Fruit fly (Drosophila melanogaster): ENCODE data around the gene CG9673.

dm6 chrX:16740606-16741005 lies 36.9 kb upstream of the CG9673 start, which contains the start of gene CG32568:
- TF ChIP-seq Myc (optimal IDR thresholded peaks at IDR 0.05) (no peak), psq (optimal IDR thresholded peaks at IDR 0.05) (no peak), h (optimal IDR thresholded peaks at IDR 0.05) (no peak), ttk (optimal IDR thresholded peaks at IDR 0.05) (no peak), insv (optimal IDR thresholded peaks at IDR 0.05) (no peak), Sin3A (optimal IDR thresholded peaks at IDR 0.05) (no peak)
